Worm (Caenorhabditis elegans) whole organism, midembryonic: ENCODE measurements around the gene srsx-21.

Source experiments
- flt-1 ChIP-seq: fragments of 200-800 bp; sonication (Bioruptor generic); IDR thresholded peaks from 2 replicates; pipeline ENCODE4 v1.3.6; 2022; ENCODE audit warnings: missing genetic modification characterization, missing compliant biosample characterization
- tab-1 ChIP-seq: fragments of 200-800 bp; sonication (Bioruptor generic); IDR thresholded peaks from 2 replicates; pipeline ENCODE4 v1.3.6; 2022; ENCODE audit warnings: missing genetic modification characterization, missing compliant biosample characterization

DNA sequence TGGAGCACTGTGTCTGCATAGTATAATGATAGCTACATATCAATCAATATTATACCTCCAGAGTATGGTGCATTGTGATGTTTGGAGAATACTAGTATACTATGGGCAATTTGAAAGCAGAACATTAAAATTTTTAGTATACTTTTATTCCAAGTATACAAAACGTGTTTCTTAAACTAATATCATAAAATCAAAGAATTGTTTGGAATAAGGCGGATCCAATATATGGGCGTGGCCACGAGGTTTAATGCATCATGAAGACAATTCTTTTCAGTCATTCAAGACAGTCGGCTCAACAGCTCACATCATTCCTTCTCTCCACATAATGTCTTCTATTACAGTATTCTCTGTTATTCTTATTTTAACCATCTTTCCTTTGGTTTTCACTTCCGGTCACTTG, 42.1 kb downstream of the srsx-21 start, which contains the start of gene sdz-31:
- TF ChIP-seq flt-1, result no peak
- TF ChIP-seq tab-1 (GFP tag; lab: Robert Waterston, UW), result no peak
